Worm (Caenorhabditis elegans) whole organism, L1 larva: ENCODE measurements around the gene T01D3.6.
A peak's percentile ranks its signal among the peaks of the same experiment; 100 is the strongest.

ENCODE experiments used
- Y116A8C.19 ChIP-seq: sonication (generic microtip); optimal IDR thresholded peaks from 2 replicates; lab custom pipeline; 2016; ENCODE audit warnings: missing compliant biosample characterization, missing genetic modification characterization, borderline replicate concordance
- alr-1 ChIP-seq: fragments of 200-800 bp; sonication (Bioruptor generic); optimal IDR thresholded peaks from 2 replicates; lab custom pipeline; 2018; ENCODE audit warnings: borderline replicate concordance, mild to moderate bottlenecking, missing genetic modification characterization, missing compliant biosample characterization
- ama-1 ChIP-seq: fragments of 150-350 bp; optimal IDR thresholded peaks from 2 replicates; lab custom pipeline; 2014
- blmp-1 ChIP-seq: fragments of 150-350 bp; optimal IDR thresholded peaks from 2 replicates; lab custom pipeline; 2014; ENCODE audit warnings: missing biosample characterization, missing genetic modification characterization
- ceh-8 ChIP-seq: fragments of 200-800 bp; sonication (Bioruptor generic); optimal IDR thresholded peaks from 2 replicates; lab custom pipeline; 2018; ENCODE audit warnings: mild to moderate bottlenecking, missing genetic modification characterization, moderate library complexity, missing compliant biosample characterization
- ceh-88 ChIP-seq: fragments of 200-800 bp; sonication (Bioruptor generic); IDR thresholded peaks from 2 replicates; pipeline ENCODE4 v1.3.6; 2022; ENCODE audit warnings: missing genetic modification characterization, missing compliant biosample characterization
- ceh-90 ChIP-seq: sonication (generic microtip); optimal IDR thresholded peaks from 2 replicates; lab custom pipeline; 2016; ENCODE audit warnings: missing genetic modification characterization, missing compliant biosample characterization
- dpl-1 ChIP-seq, 3 experiments: fragments of 150-350 bp in 2 of 3; sonication (generic microtip) in 1 of 3; optimal IDR thresholded peaks; 2 replicates each; lab custom pipeline; 2014 to 2017; ENCODE audit warnings: missing biosample characterization in 3 of 3, missing genetic modification characterization in 3 of 3, missing genetic modification reagents in 3 of 3
- dsc-1 ChIP-seq: sonication (generic microtip); optimal IDR thresholded peaks from 2 replicates; lab custom pipeline; 2016; ENCODE audit warnings: mild to moderate bottlenecking, missing genetic modification characterization, missing compliant biosample characterization
- efl-1 ChIP-seq, 4 experiments: fragments of 150-350 bp; optimal IDR thresholded peaks in 3 of 4; peaks in 1 of 4; 1 replicate in 1 of 4; 2 replicates in 3 of 4; lab custom pipeline; 2014; ENCODE audit warnings: missing biosample characterization in 2 of 4, missing genetic modification characterization in 2 of 4, missing genetic modification reagents in 2 of 4
- elt-2 ChIP-seq: sonication (generic microtip); optimal IDR thresholded peaks from 2 replicates; lab custom pipeline; 2016; ENCODE audit warnings: missing genetic modification characterization, mild to moderate bottlenecking, inconsistent platforms, missing compliant biosample characterization, missing genetic modification reagents
- fkh-10 ChIP-seq: sonication (generic microtip); optimal IDR thresholded peaks from 2 replicates; lab custom pipeline; 2017; ENCODE audit warnings: missing biosample characterization, missing genetic modification reagents, missing genetic modification characterization
- fkh-8 ChIP-seq: sonication (generic microtip); optimal IDR thresholded peaks from 2 replicates; lab custom pipeline; 2016; ENCODE audit warnings: mild to moderate bottlenecking, missing genetic modification characterization, missing compliant biosample characterization
- grh-1 ChIP-seq: fragments of 200-800 bp; sonication (Bioruptor generic); IDR thresholded peaks from 2 replicates; pipeline ENCODE4 v1.3.6; 2022; ENCODE audit warnings: missing genetic modification reagents, missing genetic modification characterization, missing compliant biosample characterization
- hlh-4 ChIP-seq: sonication (generic microtip); optimal IDR thresholded peaks from 2 replicates; lab custom pipeline; 2016; ENCODE audit warnings: mild to moderate bottlenecking, missing genetic modification characterization, missing compliant biosample characterization
- irx-1 ChIP-seq: sonication (generic microtip); optimal IDR thresholded peaks from 2 replicates; lab custom pipeline; 2016; ENCODE audit warnings: missing genetic modification characterization, missing compliant biosample characterization
- isw-1 ChIP-seq: fragments of 200-800 bp; sonication (Bioruptor generic); IDR thresholded peaks from 2 replicates; pipeline ENCODE4 v1.3.6; 2022; ENCODE audit warnings: missing genetic modification characterization, missing compliant biosample characterization
- lin-13 ChIP-seq: fragments of 150-350 bp; optimal IDR thresholded peaks from 2 replicates; lab custom pipeline; 2014; ENCODE audit warnings: missing biosample characterization, missing genetic modification reagents, missing genetic modification characterization
- lin-14 ChIP-seq: fragments of 200-800 bp; sonication (Bioruptor generic); optimal IDR thresholded peaks from 2 replicates; lab custom pipeline; 2018; ENCODE audit warnings: mild to moderate bottlenecking, missing genetic modification characterization, moderate library complexity, missing compliant biosample characterization
- lsy-2 ChIP-seq, 2 experiments: fragments of 150-350 bp; optimal IDR thresholded peaks; 2 replicates each; lab custom pipeline; 2014; ENCODE audit warnings: missing biosample characterization in 2 of 2, missing genetic modification characterization in 2 of 2
- nhr-237 ChIP-seq: fragments of 150-350 bp; optimal IDR thresholded peaks from 2 replicates; lab custom pipeline; 2014; ENCODE audit warnings: missing biosample characterization, missing genetic modification characterization
- nhr-47 ChIP-seq: sonication (generic microtip); optimal IDR thresholded peaks from 2 replicates; lab custom pipeline; 2016; ENCODE audit warnings: mild to moderate bottlenecking, missing genetic modification characterization, moderate library complexity, missing compliant biosample characterization
- nhr-71 ChIP-seq: sonication (generic microtip); optimal IDR thresholded peaks from 2 replicates; lab custom pipeline; 2016; ENCODE audit warnings: mild to moderate bottlenecking, missing genetic modification characterization, moderate library complexity, missing compliant biosample characterization
- pax-3 ChIP-seq: fragments of 200-800 bp; sonication (Bioruptor generic); optimal IDR thresholded peaks from 2 replicates; lab custom pipeline; 2018; ENCODE audit warnings: mild to moderate bottlenecking, missing genetic modification characterization, moderate library complexity, missing compliant biosample characterization
- pqm-1 ChIP-seq: sonication (generic microtip); optimal IDR thresholded peaks from 3 replicates; lab custom pipeline; 2017; ENCODE audit warnings: missing biosample characterization, missing genetic modification characterization
- rnt-1 ChIP-seq: sonication (generic microtip); optimal IDR thresholded peaks from 2 replicates; lab custom pipeline; 2016; ENCODE audit warnings: mild to moderate bottlenecking, missing genetic modification characterization, moderate library complexity, missing compliant biosample characterization
- sox-4 ChIP-seq: sonication (generic microtip); optimal IDR thresholded peaks from 2 replicates; lab custom pipeline; 2016; ENCODE audit warnings: missing genetic modification characterization, missing compliant biosample characterization
- sup-37 ChIP-seq: fragments of 200-800 bp; sonication (Bioruptor generic); optimal IDR thresholded peaks from 2 replicates; lab custom pipeline; 2018; ENCODE audit warnings: mild to moderate bottlenecking, missing genetic modification characterization, missing compliant biosample characterization
- swsn-7 ChIP-seq: sonication (generic microtip); optimal IDR thresholded peaks from 2 replicates; lab custom pipeline; 2016; ENCODE audit warnings: missing genetic modification characterization, missing compliant biosample characterization
- tbx-2 ChIP-seq: sonication (generic microtip); optimal IDR thresholded peaks from 2 replicates; lab custom pipeline; 2016; ENCODE audit warnings: missing genetic modification characterization, missing compliant biosample characterization
- unc-86 ChIP-seq: sonication (generic microtip); optimal IDR thresholded peaks from 2 replicates; lab custom pipeline; 2016; ENCODE audit warnings: missing genetic modification characterization, missing compliant biosample characterization
- xbp-1 ChIP-seq: sonication (generic microtip); optimal IDR thresholded peaks from 2 replicates; lab custom pipeline; 2016; ENCODE audit warnings: missing genetic modification characterization, missing compliant biosample characterization
- zip-4 ChIP-seq: fragments of 200-800 bp; sonication (Bioruptor generic); optimal IDR thresholded peaks from 2 replicates; lab custom pipeline; 2018; ENCODE audit warnings: mild to moderate bottlenecking, missing genetic modification characterization, moderate library complexity, missing compliant biosample characterization

Gene T01D3.6

DNA sequence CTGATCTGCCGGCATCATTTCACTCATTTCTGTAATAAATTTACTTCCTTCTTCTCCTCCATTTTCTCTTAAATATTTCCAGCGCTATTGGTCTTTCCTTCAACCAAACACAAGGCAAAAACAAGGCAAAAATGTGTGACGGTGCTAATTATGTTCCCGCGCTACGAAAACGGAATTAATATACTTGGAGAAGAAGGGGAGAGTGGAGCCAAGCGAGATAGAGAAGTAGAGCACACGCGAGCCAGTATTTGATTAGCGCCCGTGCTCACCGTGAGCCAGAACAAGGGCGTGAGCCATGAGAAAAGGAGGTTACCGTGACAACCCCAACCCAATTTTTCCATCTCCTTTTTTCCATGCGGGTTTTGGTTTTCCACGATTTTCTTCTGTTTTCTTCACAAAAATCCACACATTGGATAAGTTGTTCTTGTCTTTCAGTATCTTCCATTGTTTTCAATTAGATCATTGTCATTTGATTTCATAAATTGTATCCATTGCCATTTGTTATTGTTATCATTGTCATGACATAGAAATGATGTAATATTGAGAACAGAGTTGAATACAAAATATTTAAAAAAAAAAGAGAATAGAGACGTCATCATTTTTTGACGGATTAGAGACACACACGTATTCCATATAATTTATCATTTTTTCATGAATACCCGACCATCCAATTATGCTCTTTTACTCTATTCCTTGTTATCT is 46.0 kb downstream of the T01D3.6 start, which contains the start of gene F20G2.6:
Gene F20G2.6, plus strand, starts transcription at position 652 of the 702 bp plus-strand sequence.
- no peak for TF ChIP-seq sup-37 (GFP tag; lab: Kevin White, UChicago)
- peak; percentile 63 for TF ChIP-seq fkh-8 (tag; lab: Kevin White, UChicago)
- TF ChIP-seq rnt-1 (tag; lab: Kevin White, UChicago), result no peak
- no peak for TF ChIP-seq efl-1 (optimal IDR thresholded peaks at IDR 0.05; lab: Kevin White, UChicago)
- peak in 1 of 2 experiments; percentile 1 for TF ChIP-seq efl-1 (GFP tag; optimal IDR thresholded peaks at IDR 0.05 in 1 of 2; lab: Kevin White, UChicago)
- TF ChIP-seq lin-13 (GFP tag; lab: Kevin White, UChicago), result no peak
- TF ChIP-seq xbp-1 (tag; lab: Kevin White, UChicago), result no peak
- TF ChIP-seq dsc-1 (tag; lab: Kevin White, UChicago), result peak; percentile 56
- TF ChIP-seq pax-3 (tag; lab: Kevin White, UChicago), result peak; percentile 36
- no peak for TF ChIP-seq grh-1 (GFP tag; lab: Robert Waterston, UW)
- TF ChIP-seq sox-4, result no peak

DNA sequence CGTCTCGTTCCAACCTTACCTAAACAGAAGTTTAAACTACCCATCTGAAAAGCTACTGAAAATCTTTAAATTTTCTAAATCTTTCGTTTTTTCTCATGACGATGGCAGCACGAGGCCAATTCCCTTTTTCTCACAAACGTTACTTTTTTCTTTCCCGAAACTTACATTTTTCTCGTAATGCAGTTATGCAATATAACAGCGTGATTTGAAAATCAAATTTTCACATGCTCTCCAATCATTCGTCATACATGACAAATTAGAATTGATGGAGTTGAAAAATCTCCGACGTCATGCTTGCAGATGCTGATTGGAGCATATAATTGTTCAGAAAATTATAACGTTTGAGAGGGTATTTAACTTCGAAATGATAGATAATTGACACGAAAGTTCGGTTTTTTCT is 47.1 kb downstream of the T01D3.6 start:
- TF ChIP-seq blmp-1 (tag; lab: Kevin White, UChicago) (no peak), Y116A8C.19 (no peak), ceh-90 (tag; lab: Kevin White, UChicago) (no peak), lin-14 (GFP tag; lab: Kevin White, UChicago) (peak; percentile 42), tbx-2 (tag; lab: Kevin White, UChicago) (no peak), zip-4 (GFP tag; lab: Kevin White, UChicago) (no peak), unc-86 (tag; lab: Kevin White, UChicago) (no peak), pax-3 (tag; lab: Kevin White, UChicago) (peak; percentile 56), swsn-7 (tag; lab: Kevin White, UChicago) (peak; percentile 11), nhr-47 (tag; lab: Kevin White, UChicago) (peak; percentile 56), hlh-4 (tag; lab: Kevin White, UChicago) (no peak), fkh-10 (GFP tag; lab: Kevin White, UChicago) (peak; percentile 0), lsy-2 (tag; optimal IDR thresholded peaks at IDR 0.05; lab: Kevin White, UChicago) (peak in 1 of 2 experiments; percentile 5), fkh-8 (tag; lab: Kevin White, UChicago) (peak; percentile 91), isw-1 (GFP tag; lab: Robert Waterston, UW) (no peak), nhr-71 (tag; lab: Kevin White, UChicago) (peak; percentile 70)

DNA sequence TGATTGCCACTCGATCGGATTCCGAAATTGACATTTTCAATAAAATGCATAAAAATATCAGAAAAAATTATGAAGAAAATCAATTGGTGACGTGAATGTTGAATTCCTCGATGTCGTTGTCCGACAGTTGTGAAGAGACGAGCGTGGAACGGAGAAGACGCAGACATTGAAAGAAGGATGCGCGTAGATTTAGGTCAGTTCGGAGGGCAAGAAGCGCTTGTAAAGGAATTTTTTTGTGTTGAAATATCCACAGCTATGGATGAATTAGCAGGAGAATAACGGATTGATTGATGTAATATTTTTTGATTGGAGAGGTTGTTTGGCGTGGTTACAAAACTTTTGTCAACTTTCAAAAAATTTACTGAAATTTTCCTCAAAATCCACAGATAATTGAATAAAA is 51.8 kb downstream of the T01D3.6 start, which contains the start of gene F20G2.3:
Gene F20G2.3, minus strand, starts transcription at position 101 of the 400 bp plus-strand sequence.
- TF ChIP-seq pqm-1 (tag; lab: Kevin White, UChicago), result no peak
- TF ChIP-seq alr-1, result no peak
- TF ChIP-seq ama-1 (lab: Kevin White, UChicago), result no peak
- peak; percentile 25 for TF ChIP-seq blmp-1 (tag; lab: Kevin White, UChicago)
- no peak for TF ChIP-seq irx-1 (tag; lab: Kevin White, UChicago)
- TF ChIP-seq tbx-2 (tag; lab: Kevin White, UChicago), result no peak
- no peak for TF ChIP-seq ceh-8 (GFP tag; lab: Kevin White, UChicago)
- no peak for TF ChIP-seq dpl-1 (GFP tag; optimal IDR thresholded peaks at IDR 0.05; lab: Kevin White, UChicago)

DNA sequence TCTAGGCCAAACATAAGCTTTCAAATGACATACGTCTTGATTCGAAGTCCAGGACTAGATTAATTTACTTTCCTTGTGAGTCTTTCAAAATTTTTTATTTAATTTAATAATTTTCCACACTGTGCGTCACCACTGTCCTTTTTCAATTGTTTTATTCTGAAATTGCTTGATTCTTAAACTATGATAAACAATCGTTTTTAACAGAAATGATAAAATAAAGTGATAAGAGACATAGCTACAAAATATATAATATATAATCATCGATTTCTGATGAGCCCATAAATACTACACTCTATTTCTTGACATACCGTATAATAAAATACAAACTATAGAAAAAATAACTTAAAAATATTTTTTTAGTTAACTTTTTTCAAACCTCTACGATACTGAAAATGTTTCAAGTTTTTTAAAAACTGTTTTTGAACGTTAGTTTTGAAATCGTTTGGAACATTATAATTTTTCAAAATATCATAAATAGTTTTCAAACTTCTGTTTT is 52.4 kb downstream of the T01D3.6 start, which contains the start of gene nas-24:
Gene nas-24, plus strand, starts transcription at position 446 of the 496 bp plus-strand sequence.
- TF ChIP-seq tbx-2 (tag; lab: Kevin White, UChicago), result no peak
- TF ChIP-seq elt-2 (tag; lab: Kevin White, UChicago), result peak; percentile 23
- TF ChIP-seq nhr-237 (tag; lab: Kevin White, UChicago), result no peak
- TF ChIP-seq ceh-88 (GFP tag; lab: Robert Waterston, UW), result no peak
